Fruit fly (Drosophila melanogaster) ovary, adult (tissue): ENCODE data around the gene PIG-U.

Experiments
- CG17801 ChIP-seq: fragments of 200-800 bp; optimal IDR thresholded peaks from 2 replicates; lab custom pipeline; 2019; ENCODE audit warnings: missing biosample characterization, mild to moderate bottlenecking, missing genetic modification characterization, moderate library complexity; ENCODE audit not compliant: partially characterized antibody

PIG-U gene

DNA sequence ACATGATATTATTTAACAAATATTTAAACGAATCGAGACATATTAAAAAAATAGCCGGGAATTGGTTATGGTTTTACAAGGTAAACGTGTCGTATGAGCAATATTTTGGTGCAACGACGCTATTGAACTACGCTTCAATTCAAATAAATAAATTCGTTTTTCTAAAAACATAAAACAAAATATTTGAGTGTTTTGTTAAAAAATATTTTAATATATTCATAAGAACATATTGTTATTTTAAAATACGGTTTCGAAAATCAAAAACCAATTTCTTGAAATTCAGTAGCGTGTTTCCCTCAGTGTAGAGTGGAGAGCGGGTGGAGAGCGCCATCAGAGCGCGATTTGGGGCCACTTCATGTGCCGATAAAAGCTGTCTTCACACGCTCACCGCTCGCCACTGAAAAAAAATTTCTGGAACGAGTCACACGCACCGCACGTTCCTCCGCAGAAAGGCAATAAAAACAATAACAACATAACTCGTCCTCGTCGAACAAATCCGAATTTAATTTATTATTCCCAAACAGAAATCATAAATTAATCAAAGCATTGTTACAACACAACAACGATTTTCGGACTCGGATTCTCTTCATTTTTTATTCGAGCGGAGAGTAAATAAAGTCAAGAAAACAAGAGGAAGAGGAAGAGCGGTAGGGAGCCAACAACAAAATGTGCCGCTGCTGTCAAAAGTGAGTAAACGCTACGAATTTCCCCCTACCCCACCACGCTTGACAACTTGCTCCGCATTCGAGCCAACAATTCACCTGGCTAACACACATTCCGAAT is 20.7 kb downstream of the PIG-U start:
- TF ChIP-seq CG17801 (GFP tag; lab: Kevin White, UChicago): peak; percentile 89

DNA sequence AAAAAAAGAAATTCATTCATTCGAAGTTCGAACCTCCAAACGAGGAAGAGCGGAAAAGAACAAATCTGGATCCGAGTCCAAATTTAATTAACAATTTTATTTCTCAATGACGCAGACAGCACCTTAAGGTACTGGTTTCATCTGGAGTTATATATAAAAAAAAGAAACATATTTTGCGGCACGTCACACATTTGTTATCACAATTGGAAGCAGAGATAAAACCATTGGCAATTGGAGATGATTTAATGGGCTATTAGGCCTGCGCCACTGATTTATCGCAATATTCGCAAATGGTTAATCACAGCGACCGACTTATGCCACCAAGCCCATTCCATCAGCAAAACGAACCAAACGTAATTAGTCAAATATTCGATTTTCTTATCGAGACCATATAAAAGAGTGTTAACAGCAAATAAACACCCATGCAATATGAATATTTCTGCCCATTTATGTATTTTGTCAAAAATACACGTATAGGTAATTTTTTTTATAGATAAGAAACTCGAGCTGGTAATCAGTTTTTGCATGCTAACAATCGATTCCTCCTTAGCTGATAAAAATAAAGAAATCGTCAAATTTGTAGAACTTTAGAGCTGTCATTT is 23.7 kb downstream of the PIG-U start:
- TF ChIP-seq CG17801 (GFP tag; lab: Kevin White, UChicago): no peak

dm6 chr2L:8541469-8542233 is 26.8 kb downstream of the PIG-U start, which contains the start of gene Sema1a:
Gene Sema1a (plus strand): TSS chr2L:8542147.
- peak; percentile 47 for TF ChIP-seq CG17801 (GFP tag; lab: Kevin White, UChicago)

DNA sequence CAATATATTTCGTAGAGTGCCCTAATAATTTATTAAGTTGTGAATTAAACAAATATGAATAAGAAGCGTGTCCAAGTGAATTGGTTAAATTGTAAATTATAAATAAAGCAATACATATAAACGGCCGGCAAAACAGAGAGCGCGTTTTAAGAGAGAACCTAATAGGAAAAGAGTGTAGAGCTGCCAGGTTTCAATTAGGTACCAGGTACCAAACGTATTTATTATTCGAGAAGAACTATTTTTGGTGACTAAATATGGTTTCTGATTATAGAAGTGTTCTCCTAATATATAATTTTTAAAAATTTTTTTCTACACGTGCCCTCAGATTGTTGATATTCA is 27.3 kb downstream of the PIG-U start:
- TF ChIP-seq CG17801 (GFP tag; lab: Kevin White, UChicago): no peak

- TF ChIP-seq CG17801 (GFP tag; lab: Kevin White, UChicago): no peak
These were observed 27.7 kb downstream of the PIG-U start for dm6 chr2L:8542639-8543038.

DNA sequence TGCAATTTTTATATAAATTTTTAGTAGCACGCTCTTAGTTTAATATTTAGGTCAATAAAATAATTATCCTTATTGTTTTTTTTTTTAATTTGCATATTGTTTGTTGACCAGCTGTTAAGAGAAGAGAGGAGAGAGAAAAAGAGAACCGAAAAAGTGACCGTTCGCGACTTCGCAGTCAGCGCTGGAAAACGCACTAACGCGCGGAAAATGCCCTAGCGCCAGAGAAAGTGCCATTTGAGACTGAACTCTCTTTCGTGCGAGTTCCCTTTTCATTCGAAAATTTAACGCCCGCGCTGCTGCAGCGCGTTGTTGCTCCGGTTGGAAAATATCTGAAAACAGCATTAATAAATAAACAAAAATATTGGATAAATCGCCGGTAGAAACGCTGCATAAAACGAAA is 28.2 kb downstream of the PIG-U start:
- no peak for TF ChIP-seq CG17801 (GFP tag; lab: Kevin White, UChicago)

DNA sequence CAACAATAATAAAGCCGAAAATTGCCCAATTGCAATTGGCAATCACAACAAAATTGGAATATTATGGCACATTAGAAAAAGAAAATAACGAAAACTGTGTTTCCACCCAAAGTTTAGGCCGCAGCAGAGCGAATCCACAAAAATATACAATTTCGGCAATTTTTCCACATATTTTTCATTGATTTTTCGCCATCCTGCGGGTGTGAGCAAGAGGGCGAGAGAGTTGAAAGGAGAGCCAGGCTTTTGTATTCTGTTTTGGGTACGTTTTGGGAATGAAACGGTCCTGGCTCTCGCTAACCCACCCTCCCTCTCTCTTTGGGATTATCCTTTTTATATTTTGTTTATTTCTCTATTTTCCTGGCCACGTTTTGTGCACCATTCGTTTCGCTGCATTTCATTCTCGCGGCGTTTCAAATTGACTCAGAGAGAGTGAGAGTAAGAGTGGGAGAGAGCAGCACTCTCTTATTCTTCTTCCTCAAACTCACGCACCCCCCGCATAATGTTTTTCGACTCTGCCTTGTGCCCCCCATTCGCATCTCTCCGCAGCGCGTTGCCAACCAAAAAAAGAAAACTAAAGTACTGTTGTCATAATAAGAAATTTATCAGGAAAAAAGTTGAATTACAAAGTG is 28.9 kb downstream of the PIG-U start:
- no peak for TF ChIP-seq CG17801 (GFP tag; lab: Kevin White, UChicago)

DNA sequence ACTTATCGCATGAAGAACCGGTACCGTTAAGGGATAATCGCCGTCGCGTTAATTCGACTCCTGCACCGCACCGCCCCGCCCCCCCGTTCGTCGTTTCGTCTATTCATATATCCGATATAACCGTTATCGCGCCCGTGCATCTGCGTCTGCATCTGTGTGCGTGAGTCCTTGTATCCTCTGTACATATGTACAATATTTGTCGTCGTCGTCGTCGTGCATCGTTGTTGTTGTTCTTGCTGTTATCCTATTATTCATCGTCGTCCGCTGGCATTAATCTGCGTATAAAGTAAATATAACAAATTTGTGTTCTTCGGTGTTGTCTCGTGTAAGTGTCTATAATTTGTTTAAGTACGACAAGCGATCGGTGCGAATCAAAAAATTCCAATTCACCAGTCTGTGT is 29.7 kb downstream of the PIG-U start:
- no peak for TF ChIP-seq CG17801 (GFP tag; lab: Kevin White, UChicago)

DNA sequence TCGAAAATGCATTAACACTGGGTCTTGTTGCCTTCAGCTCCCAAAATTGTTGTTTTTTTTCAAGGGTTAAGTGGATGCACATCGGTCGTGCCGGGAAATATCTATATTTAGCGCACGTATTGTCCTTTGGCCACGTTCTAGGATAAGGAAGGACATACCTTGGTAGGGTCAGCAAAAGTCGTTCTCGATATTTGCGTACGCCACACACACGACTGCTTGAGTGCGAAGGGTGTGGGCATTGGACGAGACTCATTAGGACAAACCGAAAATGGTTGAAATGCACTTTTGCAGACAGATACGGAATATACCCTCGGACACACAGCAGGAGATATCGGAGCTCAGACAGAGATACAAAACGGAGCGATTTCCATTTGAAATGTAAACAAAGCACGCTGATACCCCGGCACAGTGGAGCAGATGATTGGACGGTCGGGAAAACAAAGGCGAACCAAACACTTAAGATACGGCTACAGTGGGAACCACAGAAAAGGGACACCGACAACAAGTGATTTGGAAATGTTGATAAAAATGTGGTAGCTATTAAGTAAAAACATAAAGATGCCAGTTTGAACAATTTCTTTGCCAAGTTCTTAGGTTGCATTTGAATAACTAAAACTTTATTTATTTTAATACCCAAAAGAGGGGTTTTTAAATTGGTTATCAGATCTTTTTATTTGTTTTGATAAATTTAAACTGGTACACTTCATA is 30.7 kb downstream of the PIG-U start:
- no peak for TF ChIP-seq CG17801 (GFP tag; lab: Kevin White, UChicago)

DNA sequence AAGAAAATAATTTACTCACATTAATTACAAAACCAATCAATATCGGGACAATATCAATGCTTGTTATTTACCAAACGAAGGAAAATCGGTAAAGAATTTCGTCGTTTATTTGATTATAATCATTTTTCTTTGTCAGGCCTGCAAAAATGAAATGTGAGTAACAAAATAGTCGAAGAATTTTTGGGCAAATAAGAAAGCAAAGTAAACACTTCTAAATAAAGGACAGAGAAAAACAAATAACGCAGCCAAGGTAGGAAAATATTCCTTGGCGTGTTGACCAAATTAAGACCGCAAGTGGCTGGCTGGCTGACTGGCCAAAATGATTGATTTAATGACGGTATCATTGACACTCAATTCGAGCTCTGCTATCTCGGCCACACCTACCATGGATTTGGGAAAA is 33.2 kb downstream of the PIG-U start:
- TF ChIP-seq CG17801 (GFP tag; lab: Kevin White, UChicago): no peak

DNA sequence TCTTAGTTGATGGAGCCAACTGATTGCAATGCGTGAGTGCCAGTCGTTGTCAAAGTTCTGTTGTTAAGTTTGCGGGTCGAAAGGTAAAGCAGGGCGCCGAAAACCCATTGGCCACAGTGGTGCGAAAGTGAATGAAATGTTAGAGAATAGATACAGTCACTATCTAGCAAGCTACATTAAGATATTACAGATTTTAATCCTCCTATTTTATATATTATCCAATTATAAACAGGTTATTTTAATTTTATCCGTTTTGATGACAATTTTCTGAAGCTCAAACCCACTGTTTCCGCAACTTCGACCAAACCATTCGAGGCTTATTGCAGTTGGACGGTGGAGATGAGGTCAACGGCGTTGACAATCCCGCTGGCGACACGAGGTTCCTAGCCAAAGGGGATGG is 37.6 kb downstream of the PIG-U start:
- TF ChIP-seq CG17801 (GFP tag; lab: Kevin White, UChicago): no peak

dm6 chr2L:8553789-8554626 is 39.1 kb downstream of the PIG-U start:
- no peak for TF ChIP-seq CG17801 (GFP tag; lab: Kevin White, UChicago)

DNA sequence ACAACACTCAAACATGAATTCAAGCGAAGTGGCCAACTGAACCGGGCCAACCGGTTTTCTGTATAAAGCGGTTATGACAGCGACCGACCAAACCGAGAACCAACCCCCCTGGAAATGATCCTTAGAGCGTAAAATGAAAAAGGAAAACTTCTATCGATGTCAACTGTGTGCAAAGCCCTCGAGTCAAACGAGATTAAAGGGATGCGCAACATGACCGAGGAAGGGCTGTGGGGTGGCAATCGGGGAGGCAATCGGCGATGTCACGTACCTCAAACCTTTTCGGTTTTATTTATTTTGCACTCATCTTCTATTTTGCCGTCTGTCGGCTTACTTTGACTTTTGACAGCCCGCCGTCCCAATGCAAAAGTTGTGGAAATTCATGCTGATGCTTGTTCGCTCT is 41.3 kb downstream of the PIG-U start:
- no peak for TF ChIP-seq CG17801 (GFP tag; lab: Kevin White, UChicago)
